Fruit fly (Drosophila melanogaster) whole organism, embryonic: ENCODE data around the gene CG18622.
A peak's percentile ranks its signal among the peaks of the same experiment; 100 is the strongest.

ENCODE experiments used
- Abd-B ChIP-seq: fragments of 200-800 bp; sonication (Bioruptor generic); optimal IDR thresholded peaks from 2 replicates; lab custom pipeline; 2018; ENCODE audit warnings: missing biosample characterization, mild to moderate bottlenecking, missing genetic modification characterization, moderate library complexity
- Atf3 ChIP-seq: fragments of 200-800 bp; sonication (Bioruptor generic); optimal IDR thresholded peaks from 3 replicates; lab custom pipeline; 2016; ENCODE audit warnings: missing biosample characterization, missing genetic modification characterization
- CG10959 ChIP-seq: fragments of 200-800 bp; sonication (Bioruptor generic); IDR thresholded peaks from 2 replicates; pipeline ENCODE4 v1.3.6; 2022; ENCODE audit warnings: missing biosample characterization, missing genetic modification characterization
- CG12299 ChIP-seq: fragments of 200-800 bp; sonication (Bioruptor generic); optimal IDR thresholded peaks from 2 replicates; lab custom pipeline; 2018; ENCODE audit warnings: missing biosample characterization, mild to moderate bottlenecking, missing genetic modification characterization
- CG13775 ChIP-seq: fragments of 200-800 bp; sonication (Bioruptor generic); optimal IDR thresholded peaks from 3 replicates; lab custom pipeline; 2017; ENCODE audit warnings: missing biosample characterization, mild to moderate bottlenecking, missing genetic modification characterization
- CG13894 ChIP-seq: fragments of 200-800 bp; sonication (Bioruptor generic); optimal IDR thresholded peaks from 3 replicates; lab custom pipeline; 2018; ENCODE audit warnings: missing biosample characterization, mild to moderate bottlenecking, missing genetic modification characterization, moderate library complexity
- CG14014 ChIP-seq: fragments of 200-800 bp; sonication (Bioruptor generic); IDR thresholded peaks from 2 replicates; pipeline ENCODE4 v1.3.6; 2022; ENCODE audit warnings: missing biosample characterization, missing genetic modification characterization
- CG14710 ChIP-seq: fragments of 200-800 bp; sonication (Bioruptor generic); optimal IDR thresholded peaks from 3 replicates; lab custom pipeline; 2019; ENCODE audit warnings: missing biosample characterization, mild to moderate bottlenecking, missing genetic modification characterization, moderate library complexity
- CG15514 ChIP-seq: fragments of 200-800 bp; sonication (Bioruptor generic); optimal IDR thresholded peaks from 3 replicates; lab custom pipeline; 2017; ENCODE audit warnings: missing biosample characterization, missing genetic modification characterization, mild to moderate bottlenecking, moderate library complexity, missing genetic modification reagents
- CG17328 ChIP-seq: fragments of 200-800 bp; sonication (Bioruptor generic); IDR thresholded peaks from 2 replicates; pipeline ENCODE4 v1.3.6; 2022; ENCODE audit warnings: missing biosample characterization, missing genetic modification characterization
- CG2712 ChIP-seq: fragments of 200-800 bp; optimal IDR thresholded peaks from 3 replicates; lab custom pipeline; 2019; ENCODE audit warnings: missing biosample characterization, mild to moderate bottlenecking, missing genetic modification characterization, moderate library complexity
- CG31441 ChIP-seq: fragments of 200-800 bp; sonication (Bioruptor generic); IDR thresholded peaks from 2 replicates; pipeline ENCODE4 v1.3.6; 2022; ENCODE audit warnings: missing biosample characterization, missing genetic modification characterization
- CG8388 ChIP-seq: fragments of 200-800 bp; sonication (Bioruptor generic); optimal IDR thresholded peaks from 2 replicates; lab custom pipeline; 2019; ENCODE audit warnings: missing biosample characterization, mild to moderate bottlenecking, missing genetic modification characterization, moderate library complexity
- Dek ChIP-seq: fragments of 200-800 bp; sonication (Bioruptor generic); optimal IDR thresholded peaks from 3 replicates; lab custom pipeline; 2019; ENCODE audit warnings: missing biosample characterization, mild to moderate bottlenecking, missing genetic modification characterization, moderate library complexity
- Drgx ChIP-seq: fragments of 200-800 bp; sonication (Bioruptor generic); IDR thresholded peaks from 2 replicates; pipeline ENCODE4 v1.3.6; 2022; ENCODE audit warnings: missing biosample characterization, missing genetic modification characterization
- ERR ChIP-seq: fragments of 200-800 bp; sonication (Bioruptor generic); optimal IDR thresholded peaks from 2 replicates; lab custom pipeline; 2016; ENCODE audit warnings: missing biosample characterization, missing genetic modification characterization
- Ets97D ChIP-seq: fragments of 200-800 bp; sonication (Bioruptor generic); optimal IDR thresholded peaks from 3 replicates; lab custom pipeline; 2016; ENCODE audit warnings: missing biosample characterization, missing genetic modification characterization
- HLH3B ChIP-seq: fragments of 200-800 bp; sonication (Bioruptor generic); IDR thresholded peaks from 2 replicates; pipeline ENCODE4 v1.3.6; 2022; ENCODE audit warnings: missing biosample characterization, missing genetic modification characterization
- Hr51 ChIP-seq, 2 experiments: fragments of 200-800 bp; sonication (Bioruptor generic); optimal IDR thresholded peaks; 2 replicates in 1 of 2; 3 replicates in 1 of 2; lab custom pipeline; 2016 to 2018; ENCODE audit warnings: missing biosample characterization in 2 of 2, missing genetic modification characterization in 2 of 2, mild to moderate bottlenecking in 1 of 2, moderate library complexity in 1 of 2
- Hr78 ChIP-seq, 2 experiments: fragments of 200-800 bp in 1 of 2; fragments of >200 bp in 1 of 2; sonication (Bioruptor generic) in 1 of 2; optimal IDR thresholded peaks; 2 replicates each; lab custom pipeline; 2017 to 2019; ENCODE audit warnings: missing biosample characterization in 2 of 2, missing genetic modification characterization in 2 of 2, mild to moderate bottlenecking in 1 of 2, moderate library complexity in 1 of 2
- Usf ChIP-seq: fragments of 200-800 bp; sonication (Bioruptor generic); optimal IDR thresholded peaks from 2 replicates; lab custom pipeline; 2017; ENCODE audit warnings: missing genotype, missing biosample characterization, missing genetic modification characterization
- abd-A ChIP-seq: fragments of 200-800 bp; sonication (Bioruptor generic); optimal IDR thresholded peaks from 3 replicates; lab custom pipeline; 2019; ENCODE audit warnings: missing biosample characterization, mild to moderate bottlenecking, missing genetic modification characterization, moderate library complexity
- ap ChIP-seq: fragments of 200-800 bp; sonication (Bioruptor generic); IDR thresholded peaks from 2 replicates; pipeline ENCODE4 v1.3.6; 2022; ENCODE audit warnings: missing biosample characterization, missing genetic modification characterization
- bab2 ChIP-seq: fragments of 200-800 bp; sonication (Bioruptor generic); optimal IDR thresholded peaks from 2 replicates; lab custom pipeline; 2016; ENCODE audit warnings: missing biosample characterization, missing genetic modification characterization
- bbx ChIP-seq: fragments of 200-800 bp; sonication (Bioruptor generic); IDR thresholded peaks from 2 replicates; pipeline ENCODE4 v1.3.6; 2022; ENCODE audit warnings: missing biosample characterization, missing genetic modification characterization; ENCODE audit not compliant: partially characterized antibody
- bsh ChIP-seq, 2 experiments: fragments of 200-800 bp; sonication (Bioruptor generic); optimal IDR thresholded peaks; 2 replicates each; lab custom pipeline; 2017 to 2018; ENCODE audit warnings: mild to moderate bottlenecking in 2 of 2, missing biosample characterization in 2 of 2, missing genetic modification characterization in 2 of 2, moderate library complexity in 1 of 2
- cas ChIP-seq: fragments of 200-800 bp; sonication (Bioruptor generic); IDR thresholded peaks from 2 replicates; pipeline ENCODE4 v1.3.6; 2022; ENCODE audit warnings: missing biosample characterization, missing genetic modification characterization
- caup ChIP-seq: fragments of 200-800 bp; sonication (Bioruptor generic); optimal IDR thresholded peaks from 3 replicates; lab custom pipeline; 2017; ENCODE audit warnings: missing biosample characterization, mild to moderate bottlenecking, missing genetic modification characterization, moderate library complexity; ENCODE audit not compliant: severe bottlenecking
- chif ChIP-seq, 2 experiments: fragments of 200-800 bp; sonication (Bioruptor generic); optimal IDR thresholded peaks; 3 replicates each; lab custom pipeline; 2016; ENCODE audit warnings: missing biosample characterization in 2 of 2, missing genetic modification characterization in 2 of 2
- chinmo ChIP-seq: fragments of 200-800 bp; sonication (Bioruptor generic); IDR thresholded peaks from 4 replicates; pipeline ENCODE4 v1.3.6; 2022; ENCODE audit warnings: missing biosample characterization, missing genetic modification characterization; ENCODE audit not compliant: partially characterized antibody
- dmrt99B ChIP-seq: fragments of 200-800 bp; sonication (Bioruptor generic); optimal IDR thresholded peaks from 2 replicates; lab custom pipeline; 2018; ENCODE audit warnings: missing biosample characterization, mild to moderate bottlenecking, missing genetic modification characterization, moderate library complexity
- fd102C ChIP-seq: fragments of 200-800 bp; sonication (Bioruptor generic); optimal IDR thresholded peaks from 2 replicates; lab custom pipeline; 2018; ENCODE audit warnings: missing biosample characterization, mild to moderate bottlenecking, missing genetic modification characterization, moderate library complexity
- ham ChIP-seq: fragments of 200-800 bp; sonication (Bioruptor generic); IDR thresholded peaks from 2 replicates; pipeline ENCODE4 v1.3.6; 2022; ENCODE audit warnings: missing biosample characterization, missing genetic modification characterization
- hb ChIP-seq: fragments of 200-800 bp; sonication (Bioruptor generic); IDR thresholded peaks from 3 replicates; pipeline ENCODE4 v1.3.6; 2022; ENCODE audit warnings: missing biosample characterization, missing genetic modification characterization; ENCODE audit not compliant: partially characterized antibody
- inv ChIP-seq: fragments of 200-800 bp; sonication (Bioruptor generic); IDR thresholded peaks from 2 replicates; pipeline ENCODE4 v1.3.6; 2022; ENCODE audit warnings: missing biosample characterization, missing genetic modification characterization; ENCODE audit not compliant: partially characterized antibody
- jing ChIP-seq: fragments of 200-800 bp; sonication (Bioruptor generic); optimal IDR thresholded peaks from 2 replicates; lab custom pipeline; 2018; ENCODE audit warnings: missing biosample characterization, mild to moderate bottlenecking, missing genetic modification characterization
- klu ChIP-seq: fragments of 200-800 bp; sonication (Bioruptor generic); IDR thresholded peaks from 2 replicates; pipeline ENCODE4 v1.3.6; 2022; ENCODE audit warnings: missing biosample characterization, missing genetic modification characterization
- lab ChIP-seq: fragments of 200-800 bp; sonication (Bioruptor generic); optimal IDR thresholded peaks from 3 replicates; lab custom pipeline; 2017; ENCODE audit warnings: missing biosample characterization, missing genetic modification characterization, mild to moderate bottlenecking, moderate library complexity, missing genetic modification reagents
- pb ChIP-seq: fragments of 200-800 bp; sonication (Bioruptor generic); optimal IDR thresholded peaks from 3 replicates; lab custom pipeline; 2016; ENCODE audit warnings: missing biosample characterization, missing genetic modification characterization
- rib ChIP-seq: fragments of 200-800 bp; sonication (Bioruptor generic); IDR thresholded peaks from 2 replicates; pipeline ENCODE4 v1.3.6; 2022; ENCODE audit warnings: missing biosample characterization, missing genetic modification characterization
- seq ChIP-seq: fragments of 200-800 bp; sonication (Bioruptor generic); IDR thresholded peaks from 2 replicates; pipeline ENCODE4 v1.3.6; 2022; ENCODE audit warnings: missing biosample characterization, missing genetic modification characterization
- sna ChIP-seq: fragments of 200-800 bp; sonication (Bioruptor generic); IDR thresholded peaks from 2 replicates; pipeline ENCODE4 v1.3.6; 2022; ENCODE audit warnings: missing biosample characterization, missing genetic modification characterization; ENCODE audit not compliant: partially characterized antibody
- tgo ChIP-seq: fragments of 200-800 bp; sonication (Bioruptor generic); IDR thresholded peaks from 3 replicates; pipeline ENCODE4 v1.3.6; 2022; ENCODE audit warnings: missing biosample characterization, missing genetic modification characterization
- tx ChIP-seq: fragments of 200-800 bp; sonication (Bioruptor generic); optimal IDR thresholded peaks from 2 replicates; lab custom pipeline; 2016; ENCODE audit warnings: missing biosample characterization, missing genetic modification characterization
- vvl ChIP-seq: fragments of 200-800 bp; sonication (Bioruptor generic); IDR thresholded peaks from 2 replicates; pipeline ENCODE4 v1.3.6; 2022; ENCODE audit warnings: missing biosample characterization, missing genetic modification characterization
- zfh2 ChIP-seq: fragments of 200-800 bp; sonication (Bioruptor generic); optimal IDR thresholded peaks from 2 replicates; lab custom pipeline; 2016; ENCODE audit warnings: missing biosample characterization, missing genetic modification characterization

CG18622 gene

DNA sequence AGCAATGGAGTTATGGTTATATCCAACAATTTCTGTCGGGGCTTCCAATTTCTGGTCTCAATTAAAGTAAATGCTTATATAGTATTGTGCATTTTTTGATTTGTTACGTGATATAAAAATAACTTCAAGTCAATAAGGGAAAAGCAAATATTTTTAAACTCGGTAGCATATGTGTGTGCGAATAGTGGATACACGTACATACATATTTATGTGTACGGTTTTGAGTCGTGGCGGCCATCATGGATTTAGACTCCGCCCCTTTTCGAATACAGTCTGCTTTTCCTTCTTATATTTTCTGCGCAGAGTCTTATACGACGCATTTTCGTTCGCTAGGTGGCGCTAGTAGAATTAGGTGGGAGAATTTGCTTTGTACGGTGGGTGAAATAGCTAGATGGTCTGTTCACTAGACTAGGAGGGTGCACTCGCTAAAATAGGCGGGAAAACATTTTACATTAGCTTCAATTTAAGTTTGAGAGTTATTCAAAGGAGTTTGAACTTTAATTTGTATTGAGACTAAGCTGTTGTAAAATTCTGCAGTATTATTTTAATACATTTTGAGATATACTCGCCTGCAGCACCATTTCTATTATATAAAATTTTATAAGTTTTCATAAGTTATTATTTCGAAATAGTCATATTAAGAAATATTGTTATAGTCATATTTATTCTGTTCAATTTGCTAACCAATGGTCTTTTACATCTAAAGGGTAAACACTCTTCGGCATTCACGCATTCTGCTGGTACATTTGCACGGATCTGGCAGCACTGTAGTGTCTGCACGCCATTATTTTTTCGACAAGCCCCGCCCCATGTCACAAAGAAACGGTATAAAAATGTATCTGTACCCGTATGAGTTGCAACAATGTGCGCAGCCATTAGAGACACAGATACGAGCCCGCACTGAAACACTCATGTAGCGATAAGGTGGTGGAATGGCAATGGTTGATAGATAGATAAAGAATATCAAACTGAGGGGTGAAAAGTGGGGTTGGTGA is 17.9 kb downstream of the CG18622 start (continued):
- TF ChIP-seq CG17328 (peak; percentile 69), caup (GFP tag; lab: Kevin White, UChicago) (peak; percentile 60), Usf (GFP tag; lab: Kevin White, UChicago) (no peak), CG14014 (GFP tag; lab: Robert Waterston, UW) (peak; percentile 69), CG2712 (peak; percentile 78), vvl (GFP tag; lab: Robert Waterston, UW) (peak; percentile 86), Hr51 (GFP tag; optimal IDR thresholded peaks at IDR 0.05; lab: Kevin White, UChicago) (peak in 1 of 2 experiments; percentile 41), chinmo (peak; percentile 67; the same call in 2 of the 4 replicates), abd-A (tag; lab: Kevin White, UChicago) (peak; percentile 95), bbx (GFP tag; lab: Robert Waterston, UW) (no peak), lab (GFP tag; lab: Kevin White, UChicago) (no peak), HLH3B (GFP tag; lab: Robert Waterston, UW) (peak; percentile 63; the same call in 1 of the 2 replicates), Drgx (GFP tag; lab: Robert Waterston, UW) (no peak; the same call in 1 of the 2 replicates), hb (no peak), sna (GFP tag; lab: Robert Waterston, UW) (no peak), CG15514 (GFP tag; lab: Kevin White, UChicago) (peak; percentile 45), tx (GFP tag; lab: Kevin White, UChicago) (peak; percentile 31), pb (no peak), fd102C (GFP tag; lab: Kevin White, UChicago) (no peak), dmrt99B (tag; lab: Kevin White, UChicago) (no peak), Dek (tag; lab: Kevin White, UChicago) (peak; percentile 87), inv (no peak), rib (GFP tag; lab: Robert Waterston, UW) (0 out of 2 replicates have a peak, but pooled peaks have one; percentile 45), ERR (GFP tag; lab: Kevin White, UChicago) (no peak), seq (peak; percentile 95), ap (GFP tag; lab: Robert Waterston, UW) (peak; percentile 35; the same call in 1 of the 2 replicates), CG14710 (tag; lab: Kevin White, UChicago) (peak; percentile 75), chif (GFP tag; optimal IDR thresholded peaks at IDR 0.05; lab: Kevin White, UChicago) (peak; percentile 21 to 38), Atf3 (GFP tag; lab: Kevin White, UChicago) (no peak), ham (no peak), jing (GFP tag; lab: Kevin White, UChicago) (no peak), zfh2 (GFP tag; lab: Kevin White, UChicago) (no peak), klu (no peak), CG13894 (tag; lab: Kevin White, UChicago) (no peak), Abd-B (peak; percentile 74), CG12299 (peak; percentile 33), CG10959 (GFP tag; lab: Robert Waterston, UW) (no peak), bsh (GFP tag; optimal IDR thresholded peaks at IDR 0.05; lab: Kevin White, UChicago) (peak in 1 of 2 experiments; percentile 76), cas (no peak), CG13775 (GFP tag; lab: Kevin White, UChicago) (peak; percentile 50), Ets97D (peak; percentile 41), CG31441 (GFP tag; lab: Robert Waterston, UW) (peak; percentile 84), CG8388 (peak; percentile 68), bab2 (GFP tag; lab: Kevin White, UChicago) (peak; percentile 10), Hr78 (GFP tag; optimal IDR thresholded peaks at IDR 0.05; lab: Kevin White, UChicago) (no peak), tgo (GFP tag; lab: Robert Waterston, UW) (peak; percentile 66)
